Worm (Caenorhabditis elegans): ENCODE data around the gene cdh-4.

- TF ChIP-seq nhr-12 (tag; optimal IDR thresholded peaks at IDR 0.05), result peak; percentile 54
- TF ChIP-seq nhr-28 (tag; optimal IDR thresholded peaks at IDR 0.05), result no peak
- peak; percentile 73 for TF ChIP-seq mep-1 (tag; optimal IDR thresholded peaks at IDR 0.05)
These were observed 49.4 kb upstream of the cdh-4 start for ce11 chrIII:4470793-4471192.
